Fruit fly (Drosophila melanogaster) whole organism, embryonic: ENCODE measurements around the gene CG32176.

Experiments used
- CG1024 ChIP-seq: fragments of 200-800 bp; sonication (Bioruptor generic); IDR thresholded peaks from 2 replicates; pipeline ENCODE4 v1.3.6; 2022; ENCODE audit warnings: missing biosample characterization, missing genetic modification characterization
- CG10274 ChIP-seq: fragments of 200-800 bp; sonication (Bioruptor generic); optimal IDR thresholded peaks from 3 replicates; lab custom pipeline; 2017; ENCODE audit warnings: missing biosample characterization, mild to moderate bottlenecking, missing genetic modification characterization
- CG11456 ChIP-seq: fragments of 200-800 bp; sonication (Bioruptor generic); IDR thresholded peaks from 3 replicates; pipeline ENCODE4 v1.3.6; 2022; ENCODE audit warnings: missing biosample characterization, missing genetic modification characterization
- CG11560 ChIP-seq: fragments of 200-800 bp; sonication (Bioruptor generic); IDR thresholded peaks from 3 replicates; pipeline ENCODE4 v1.3.6; 2022; ENCODE audit warnings: missing biosample characterization, missing genetic modification characterization
- CG11695 ChIP-seq: fragments of 200-800 bp; sonication (Bioruptor generic); IDR thresholded peaks from 3 replicates; pipeline ENCODE4 v1.3.6; 2022; ENCODE audit warnings: missing biosample characterization, missing genetic modification characterization
- CG12071 ChIP-seq: fragments of 200-800 bp; sonication (Bioruptor generic); optimal IDR thresholded peaks from 3 replicates; lab custom pipeline; 2018; ENCODE audit warnings: missing biosample characterization, mild to moderate bottlenecking, missing genetic modification characterization
- CG13123 ChIP-seq: fragments of 200-800 bp; sonication (Bioruptor generic); optimal IDR thresholded peaks from 2 replicates; lab custom pipeline; 2016; ENCODE audit warnings: missing biosample characterization, missing genetic modification characterization
- CG15601 ChIP-seq: fragments of 200-800 bp; sonication (Bioruptor generic); optimal IDR thresholded peaks from 3 replicates; lab custom pipeline; 2019; ENCODE audit warnings: missing biosample characterization, mild to moderate bottlenecking, missing genetic modification characterization, moderate library complexity
- CG17385 ChIP-seq: fragments of 200-800 bp; sonication (Bioruptor generic); optimal IDR thresholded peaks from 3 replicates; lab custom pipeline; 2018; ENCODE audit warnings: missing biosample characterization, mild to moderate bottlenecking, missing genetic modification characterization
- CG2199 ChIP-seq: fragments of 200-800 bp; sonication (Bioruptor generic); IDR thresholded peaks from 3 replicates; pipeline ENCODE4 v1.3.6; 2022; ENCODE audit warnings: missing biosample characterization, missing genetic modification characterization
- CG2202 ChIP-seq: fragments of 200-800 bp; sonication (Bioruptor generic); optimal IDR thresholded peaks from 2 replicates; lab custom pipeline; 2018; ENCODE audit warnings: missing biosample characterization, mild to moderate bottlenecking, missing genetic modification characterization
- CG2712 ChIP-seq: fragments of 200-800 bp; optimal IDR thresholded peaks from 3 replicates; lab custom pipeline; 2019; ENCODE audit warnings: missing biosample characterization, mild to moderate bottlenecking, missing genetic modification characterization, moderate library complexity
- CG30431 ChIP-seq: fragments of 200-800 bp; sonication (Bioruptor generic); optimal IDR thresholded peaks from 2 replicates; lab custom pipeline; 2017; ENCODE audit warnings: missing biosample characterization, missing genetic modification characterization
- CG34376 ChIP-seq: fragments of 200-800 bp; sonication (Bioruptor generic); optimal IDR thresholded peaks from 2 replicates; lab custom pipeline; 2018; ENCODE audit warnings: missing biosample characterization, mild to moderate bottlenecking, missing genetic modification characterization
- CG42726 ChIP-seq: fragments of 200-800 bp; sonication (Bioruptor generic); IDR thresholded peaks from 2 replicates; pipeline ENCODE4 v1.3.6; 2022; ENCODE audit warnings: missing biosample characterization, missing genetic modification characterization; ENCODE audit not compliant: partially characterized antibody
- CG4328 ChIP-seq: fragments of 200-800 bp; sonication (Bioruptor generic); optimal IDR thresholded peaks from 3 replicates; lab custom pipeline; 2017; ENCODE audit warnings: missing biosample characterization, missing genetic modification reagents, missing genetic modification characterization
- CG4617 ChIP-seq: fragments of 200-800 bp; sonication (Bioruptor generic); optimal IDR thresholded peaks from 3 replicates; lab custom pipeline; 2016; ENCODE audit warnings: missing biosample characterization, missing genetic modification characterization, borderline replicate concordance
- CG7556 ChIP-seq: fragments of 200-800 bp; sonication (Bioruptor generic); optimal IDR thresholded peaks from 2 replicates; lab custom pipeline; 2017; ENCODE audit warnings: missing biosample characterization, mild to moderate bottlenecking, missing genetic modification characterization
- CG8089 ChIP-seq: fragments of 200-800 bp; sonication (Bioruptor generic); optimal IDR thresholded peaks from 3 replicates; lab custom pipeline; 2016; ENCODE audit warnings: missing biosample characterization, missing genetic modification characterization
- CG8281 ChIP-seq: fragments of 200-800 bp; sonication (Bioruptor generic); optimal IDR thresholded peaks from 2 replicates; lab custom pipeline; 2018; ENCODE audit warnings: missing biosample characterization, mild to moderate bottlenecking, missing genetic modification characterization, moderate library complexity
- CG9609 ChIP-seq: fragments of 200-800 bp; sonication (Bioruptor generic); optimal IDR thresholded peaks from 3 replicates; lab custom pipeline; 2016; ENCODE audit warnings: missing biosample characterization, missing genetic modification characterization
- Ets97D ChIP-seq: fragments of 200-800 bp; sonication (Bioruptor generic); optimal IDR thresholded peaks from 3 replicates; lab custom pipeline; 2016; ENCODE audit warnings: missing biosample characterization, missing genetic modification characterization
- HLH4C ChIP-seq: fragments of 200-800 bp; sonication (Bioruptor generic); IDR thresholded peaks from 3 replicates; pipeline ENCODE4 v1.3.6; 2022; ENCODE audit warnings: missing biosample characterization, missing genetic modification characterization; ENCODE audit not compliant: partially characterized antibody
- Lhr ChIP-seq: fragments of 200-800 bp; sonication (Bioruptor generic); optimal IDR thresholded peaks from 3 replicates; lab custom pipeline; 2017; ENCODE audit warnings: mild to moderate bottlenecking, missing biosample characterization, missing genetic modification reagents, missing genetic modification characterization
- MESR4 ChIP-seq: fragments of 200-800 bp; sonication (Bioruptor generic); optimal IDR thresholded peaks from 2 replicates; lab custom pipeline; 2018; ENCODE audit warnings: missing biosample characterization, mild to moderate bottlenecking, missing genetic modification characterization, moderate library complexity
- Nf-YA ChIP-seq: fragments of 200-800 bp; sonication (Bioruptor generic); IDR thresholded peaks from 2 replicates; pipeline ENCODE4 v1.3.6; 2022; ENCODE audit warnings: missing biosample characterization, missing genetic modification characterization
- Opbp ChIP-seq: fragments of 200-800 bp; sonication (Bioruptor generic); IDR thresholded peaks from 3 replicates; pipeline ENCODE4 v1.3.6; 2022; ENCODE audit warnings: missing biosample characterization, missing genetic modification characterization; ENCODE audit not compliant: partially characterized antibody
- Sox100B ChIP-seq: fragments of 200-800 bp; sonication (Bioruptor generic); optimal IDR thresholded peaks from 3 replicates; lab custom pipeline; 2018; ENCODE audit warnings: missing biosample characterization, mild to moderate bottlenecking, missing genetic modification characterization
- Taf1 ChIP-seq: fragments of 200-800 bp; sonication (Bioruptor generic); IDR thresholded peaks from 2 replicates; pipeline ENCODE4 v1.3.6; 2022; ENCODE audit warnings: missing biosample characterization, missing genetic modification characterization
- Trl ChIP-seq, 3 experiments: fragments of >200 bp in 2 of 3; fragments of 200-800 bp in 1 of 3; sonication (Bioruptor generic) in 1 of 3; optimal IDR thresholded peaks; 2 replicates in 1 of 3; 3 replicates in 2 of 3; lab custom pipeline; 2016 to 2017; ENCODE audit warnings: missing biosample characterization in 1 of 3, missing genetic modification characterization in 1 of 3
- Usf ChIP-seq: fragments of 200-800 bp; sonication (Bioruptor generic); optimal IDR thresholded peaks from 2 replicates; lab custom pipeline; 2017; ENCODE audit warnings: missing genotype, missing biosample characterization, missing genetic modification characterization
- abd-A ChIP-seq: fragments of 200-800 bp; sonication (Bioruptor generic); optimal IDR thresholded peaks from 3 replicates; lab custom pipeline; 2019; ENCODE audit warnings: missing biosample characterization, mild to moderate bottlenecking, missing genetic modification characterization, moderate library complexity
- amos ChIP-seq: fragments of 200-800 bp; sonication (Bioruptor generic); IDR thresholded peaks from 2 replicates; pipeline ENCODE4 v1.3.6; 2022; ENCODE audit warnings: missing biosample characterization, missing genetic modification characterization; ENCODE audit not compliant: partially characterized antibody
- ato ChIP-seq: fragments of 200-800 bp; sonication (Bioruptor generic); IDR thresholded peaks from 2 replicates; pipeline ENCODE4 v1.3.6; 2022; ENCODE audit warnings: missing biosample characterization, missing genetic modification characterization; ENCODE audit not compliant: partially characterized antibody
- dati ChIP-seq: fragments of 200-800 bp; sonication (Bioruptor generic); IDR thresholded peaks from 2 replicates; pipeline ENCODE4 v1.3.6; 2022; ENCODE audit warnings: missing biosample characterization, missing genetic modification characterization
- dmrt11E ChIP-seq: fragments of 200-800 bp; sonication (Bioruptor generic); optimal IDR thresholded peaks from 3 replicates; lab custom pipeline; 2018; ENCODE audit warnings: missing biosample characterization, mild to moderate bottlenecking, missing genetic modification characterization, moderate library complexity
- eyg ChIP-seq: fragments of 200-800 bp; sonication (Bioruptor generic); optimal IDR thresholded peaks from 3 replicates; lab custom pipeline; 2016; ENCODE audit warnings: missing biosample characterization, missing genetic modification characterization
- fd96Cb ChIP-seq: fragments of 200-800 bp; sonication (Bioruptor generic); optimal IDR thresholded peaks from 2 replicates; lab custom pipeline; 2018; ENCODE audit warnings: missing biosample characterization, mild to moderate bottlenecking, missing genetic modification characterization, moderate library complexity
- gcm2 ChIP-seq: fragments of 200-800 bp; sonication (Bioruptor generic); optimal IDR thresholded peaks from 2 replicates; lab custom pipeline; 2016; ENCODE audit warnings: missing biosample characterization, missing genetic modification characterization
- gt ChIP-seq: fragments of 200-800 bp; sonication (Bioruptor generic); IDR thresholded peaks from 2 replicates; pipeline ENCODE4 v1.3.6; 2022; ENCODE audit warnings: missing biosample characterization, missing genetic modification characterization
- hbn ChIP-seq: fragments of 200-800 bp; sonication (Bioruptor generic); IDR thresholded peaks from 2 replicates; pipeline ENCODE4 v1.3.6; 2022; ENCODE audit warnings: missing biosample characterization, missing genetic modification characterization; ENCODE audit not compliant: partially characterized antibody
- nerfin-2 ChIP-seq: fragments of 200-800 bp; sonication (Bioruptor generic); IDR thresholded peaks from 2 replicates; pipeline ENCODE4 v1.3.6; 2022; ENCODE audit warnings: missing biosample characterization, missing genetic modification characterization; ENCODE audit not compliant: partially characterized antibody
- odd ChIP-seq: fragments of 200-800 bp; sonication (Bioruptor generic); optimal IDR thresholded peaks from 2 replicates; lab custom pipeline; 2017; ENCODE audit warnings: missing biosample characterization, mild to moderate bottlenecking, missing genetic modification characterization
- ro ChIP-seq: fragments of 200-800 bp; sonication (Bioruptor generic); IDR thresholded peaks from 2 replicates; pipeline ENCODE4 v1.3.6; 2022; ENCODE audit warnings: missing biosample characterization, missing genetic modification characterization
- slp2 ChIP-seq: fragments of 200-800 bp; sonication (Bioruptor generic); optimal IDR thresholded peaks from 2 replicates; lab custom pipeline; 2016; ENCODE audit warnings: missing biosample characterization, missing genetic modification characterization
- sob ChIP-seq: fragments of 200-800 bp; sonication (Bioruptor generic); IDR thresholded peaks from 2 replicates; pipeline ENCODE4 v1.3.6; 2022; ENCODE audit warnings: missing biosample characterization, missing genetic modification characterization
- tll ChIP-seq, 2 experiments: fragments of 200-800 bp in 1 of 2; fragments of >200 bp in 1 of 2; sonication (Bioruptor generic) in 1 of 2; optimal IDR thresholded peaks; 2 replicates each; lab custom pipeline; 2017 to 2019; ENCODE audit warnings: missing biosample characterization in 2 of 2, missing genetic modification characterization in 2 of 2, mild to moderate bottlenecking in 1 of 2, moderate library complexity in 1 of 2
- vnd ChIP-seq: fragments of 200-800 bp; sonication (Bioruptor generic); IDR thresholded peaks from 3 replicates; pipeline ENCODE4 v1.3.6; 2022; ENCODE audit warnings: missing biosample characterization, missing genetic modification characterization; ENCODE audit not compliant: partially characterized antibody
- vvl ChIP-seq: fragments of 200-800 bp; sonication (Bioruptor generic); IDR thresholded peaks from 2 replicates; pipeline ENCODE4 v1.3.6; 2022; ENCODE audit warnings: missing biosample characterization, missing genetic modification characterization

CG32176 gene

DNA sequence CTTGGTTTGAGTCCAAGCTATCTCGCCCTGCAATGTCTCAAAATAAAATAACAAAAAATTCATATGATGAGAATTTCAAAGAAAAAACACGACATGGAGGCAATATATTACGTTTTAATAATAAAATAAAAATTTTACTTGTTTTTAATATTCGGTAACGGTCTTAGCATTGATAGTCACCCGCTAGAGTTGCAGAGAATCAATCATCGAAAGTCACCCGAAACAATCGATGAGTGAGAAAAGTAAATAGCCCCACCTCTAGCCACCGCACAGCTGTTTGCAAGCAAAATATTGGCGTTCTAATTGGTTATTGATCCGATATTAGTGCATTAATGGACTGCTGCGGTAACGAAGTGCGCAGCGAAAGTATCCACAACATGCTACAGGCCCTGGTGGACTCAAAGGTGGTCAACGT lies 42.3 kb downstream of the CG32176 start, which contains the start of gene CG34250 (continued):
- TF ChIP-seq sob (peak; percentile 62; the same call in 1 of the 2 replicates), nerfin-2 (GFP tag; lab: Robert Waterston, UW) (peak; percentile 34; the same call in 1 of the 2 replicates), CG17385 (GFP tag; lab: Kevin White, UChicago) (no peak), odd (GFP tag; lab: Kevin White, UChicago) (no peak), tll (GFP tag; optimal IDR thresholded peaks at IDR 0.05; lab: Kevin White, UChicago) (peak in 1 of 2 experiments; percentile 48), Sox100B (GFP tag; lab: Kevin White, UChicago) (no peak), CG11456 (GFP tag; lab: Robert Waterston, UW) (no peak), dati (GFP tag; lab: Robert Waterston, UW) (no peak), HLH4C (GFP tag; lab: Robert Waterston, UW) (peak; percentile 77), CG11695 (GFP tag; lab: Robert Waterston, UW) (no peak), CG8089 (GFP tag; lab: Kevin White, UChicago) (no peak), CG34376 (GFP tag; lab: Kevin White, UChicago) (peak; percentile 43), ato (GFP tag; lab: Robert Waterston, UW) (peak; percentile 11; the same call in 1 of the 2 replicates), gt (GFP tag; lab: Robert Waterston, UW) (no peak), CG2712 (tag; lab: Kevin White, UChicago) (peak; percentile 72), Nf-YA (GFP tag; lab: Robert Waterston, UW) (no peak), CG15601 (tag; lab: Kevin White, UChicago) (peak; percentile 58), CG4328 (GFP tag; lab: Kevin White, UChicago) (peak; percentile 3), Opbp (GFP tag; lab: Robert Waterston, UW) (peak; percentile 75; the same call in 2 of the 3 replicates), vvl (GFP tag; lab: Robert Waterston, UW) (no peak), hbn (GFP tag; lab: Robert Waterston, UW) (peak; percentile 66; the same call in 1 of the 2 replicates), CG7556 (GFP tag; lab: Kevin White, UChicago) (no peak), fd96Cb (tag; lab: Kevin White, UChicago) (no peak), CG2202 (tag; lab: Kevin White, UChicago) (peak; percentile 5), abd-A (no peak), CG9609 (GFP tag; lab: Kevin White, UChicago) (no peak), CG13123 (GFP tag; lab: Kevin White, UChicago) (peak; percentile 36), CG11560 (peak; percentile 55; the same call in 1 of the 3 replicates), slp2 (GFP tag; lab: Kevin White, UChicago) (peak; percentile 18), Usf (GFP tag; lab: Kevin White, UChicago) (no peak), CG1024 (GFP tag; lab: Robert Waterston, UW) (no peak), MESR4 (GFP tag; lab: Kevin White, UChicago) (peak; percentile 89), CG10274 (GFP tag; lab: Kevin White, UChicago) (peak; percentile 0), vnd (GFP tag; lab: Robert Waterston, UW) (peak; percentile 70), amos (peak; percentile 78; the same call in 1 of the 2 replicates), ro (no peak), CG8281 (tag; lab: Kevin White, UChicago) (no peak), eyg (GFP tag; lab: Kevin White, UChicago) (no peak), CG4617 (GFP tag; lab: Kevin White, UChicago) (peak; percentile 74), CG2199 (GFP tag; lab: Robert Waterston, UW) (no peak), Lhr (GFP tag; lab: Kevin White, UChicago) (peak; percentile 76), Taf1 (GFP tag; lab: Robert Waterston, UW) (no peak), CG30431 (GFP tag; lab: Kevin White, UChicago) (no peak), dmrt11E (no peak), CG42726 (0 out of 2 replicates have a peak, but pooled peaks have one; percentile 33), Ets97D (GFP tag; lab: Kevin White, UChicago) (peak; percentile 59), gcm2 (peak; percentile 37), Trl (optimal IDR thresholded peaks at IDR 0.05; lab: Kevin White, UChicago) (no peak), Trl (GFP tag; optimal IDR thresholded peaks at IDR 0.05; lab: Kevin White, UChicago) (no peak), CG12071 (GFP tag; lab: Kevin White, UChicago) (no peak)
